Fruit fly (Drosophila melanogaster): ENCODE results near the gene RhoBTB.

The RhoBTB gene

DNA sequence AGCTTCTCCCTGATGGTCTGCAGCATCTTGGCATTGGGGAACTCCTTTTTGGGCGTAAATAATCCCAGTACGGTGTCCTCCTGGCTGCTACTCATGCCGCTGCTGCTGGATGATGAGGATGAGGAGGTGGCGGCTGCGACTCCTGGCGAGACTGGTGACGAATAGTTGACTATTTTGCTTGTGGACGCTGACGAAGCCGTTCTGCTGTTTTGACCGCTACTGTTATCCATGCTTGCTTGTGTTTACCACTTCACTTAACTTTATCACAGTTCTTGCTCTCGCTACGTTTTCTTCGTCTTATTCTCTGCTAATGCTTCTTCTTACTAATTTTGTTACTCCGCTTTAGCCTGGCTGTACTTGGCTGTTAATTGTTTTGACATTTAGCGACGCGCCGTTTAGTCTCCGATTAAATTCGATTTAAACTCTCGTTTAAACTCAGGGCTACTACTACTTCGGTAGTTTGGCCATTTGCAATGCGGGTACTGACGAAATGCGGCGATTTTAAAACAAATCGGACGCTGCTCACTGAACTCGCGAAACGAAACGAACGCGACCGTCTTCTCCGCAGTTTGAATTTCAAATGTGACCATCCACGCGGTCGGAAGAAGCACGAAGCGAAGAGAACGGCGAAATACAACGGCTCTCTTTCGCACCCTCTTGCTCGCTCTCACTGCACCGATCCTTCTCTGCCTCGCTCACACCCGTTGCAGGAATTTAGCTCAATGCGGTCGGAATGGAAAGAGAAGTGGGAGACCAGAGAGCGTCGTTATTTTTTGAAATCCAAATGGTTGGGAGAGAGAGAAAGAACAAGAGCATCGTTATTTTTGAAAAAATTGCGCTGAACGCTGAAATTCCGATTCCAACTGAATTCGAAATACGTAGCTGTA, 25.2 kb downstream of the RhoBTB start, which contains the start of gene trbl (continued):
- peak; percentile 30 for TF ChIP-seq fd85E (GFP tag; optimal IDR thresholded peaks at IDR 0.05)

- peak; percentile 28 for TF ChIP-seq CG16779 (tag; optimal IDR thresholded peaks at IDR 0.05)
- TF ChIP-seq CG4318 (GFP tag; optimal IDR thresholded peaks at IDR 0.05), result no peak
- TF ChIP-seq Blimp-1 (GFP tag; optimal IDR thresholded peaks at IDR 0.05), result no peak
- TF ChIP-seq Sox14 (GFP tag; optimal IDR thresholded peaks at IDR 0.05), result peak; percentile 56
- peak; percentile 73 for TF ChIP-seq spab (GFP tag; optimal IDR thresholded peaks at IDR 0.05)
- TF ChIP-seq net (GFP tag; optimal IDR thresholded peaks at IDR 0.05), result peak; percentile 17
- TF ChIP-seq salr (GFP tag; optimal IDR thresholded peaks at IDR 0.05), result peak in 1 of 2 experiments; percentile 57
- peak; percentile 49 for TF ChIP-seq vri (GFP tag; optimal IDR thresholded peaks at IDR 0.05)
- TF ChIP-seq CG6163 (GFP tag; IDR thresholded peaks at IDR 0.05), result peak; percentile 77
- TF ChIP-seq topi (GFP tag; optimal IDR thresholded peaks at IDR 0.05), result peak; percentile 60
- TF ChIP-seq CG11762 (GFP tag; optimal IDR thresholded peaks at IDR 0.05; ENCODE audit: insufficient read depth), result peak; percentile 46
- TF ChIP-seq CG6808 (GFP tag; optimal IDR thresholded peaks at IDR 0.05), result peak; percentile 76
- no peak for TF ChIP-seq fkh (GFP tag; optimal IDR thresholded peaks at IDR 0.05)
- TF ChIP-seq Eip78C (GFP tag), result peak; percentile 91
- TF ChIP-seq CG3032 (tag; optimal IDR thresholded peaks at IDR 0.05), result peak; percentile 85
- peak; percentile 80 for TF ChIP-seq svp (GFP tag)
- peak; percentile 65 for TF ChIP-seq pdm3 (GFP tag; optimal IDR thresholded peaks at IDR 0.05)
- TF ChIP-seq CG11294 (GFP tag; IDR thresholded peaks at IDR 0.05), result no peak
- no peak for TF ChIP-seq CG6276 (GFP tag; optimal IDR thresholded peaks at IDR 0.05)
- TF ChIP-seq ss (GFP tag; optimal IDR thresholded peaks at IDR 0.05), result peak; percentile 55 to 86
- no peak for TF ChIP-seq dac (GFP tag; optimal IDR thresholded peaks at IDR 0.05)
- peak; percentile 83 for TF ChIP-seq Ets96B (tag; optimal IDR thresholded peaks at IDR 0.05)
- peak; percentile 62 for TF ChIP-seq Met (GFP tag; optimal IDR thresholded peaks at IDR 0.05)
- TF ChIP-seq dsx (GFP tag; optimal IDR thresholded peaks at IDR 0.05; ENCODE audit: poor library complexity, severe bottlenecking), result peak; percentile 86
- no peak for TF ChIP-seq CG6854 (GFP tag; optimal IDR thresholded peaks at IDR 0.05)
- peak; percentile 66 for TF ChIP-seq OdsH (GFP tag; optimal IDR thresholded peaks at IDR 0.05)
- peak; percentile 64 for TF ChIP-seq CG31627 (GFP tag; optimal IDR thresholded peaks at IDR 0.05)
- TF ChIP-seq eg (GFP tag; IDR thresholded peaks at IDR 0.05), result no peak
- peak; percentile 39 for TF ChIP-seq CG10631 (GFP tag; optimal IDR thresholded peaks at IDR 0.05)
- TF ChIP-seq CG7368 (GFP tag; optimal IDR thresholded peaks at IDR 0.05), result peak; percentile 55
- TF ChIP-seq Hr39 (GFP tag; optimal IDR thresholded peaks at IDR 0.05), result peak; percentile 70
- TF ChIP-seq Smox (GFP tag; optimal IDR thresholded peaks at IDR 0.05), result peak; percentile 72
- TF ChIP-seq CG1621 (tag; optimal IDR thresholded peaks at IDR 0.05), result peak; percentile 75
- TF ChIP-seq CG11902 (GFP tag; optimal IDR thresholded peaks at IDR 0.05), result peak; percentile 62
- TF ChIP-seq CG34406 (GFP tag; optimal IDR thresholded peaks at IDR 0.05), result peak; percentile 60
- peak; percentile 72 for TF ChIP-seq CG6792 (GFP tag; optimal IDR thresholded peaks at IDR 0.05)
- TF ChIP-seq cyc (GFP tag; optimal IDR thresholded peaks at IDR 0.05), result peak; percentile 53
- TF ChIP-seq CG15336 (GFP tag; IDR thresholded peaks at IDR 0.05), result peak; percentile 25; the same call in 1 of the 2 replicates
- TF ChIP-seq Eip93F (GFP tag; optimal IDR thresholded peaks at IDR 0.05), result peak; percentile 23
- TF ChIP-seq lz (GFP tag; optimal IDR thresholded peaks at IDR 0.05), result peak; percentile 68
- TF ChIP-seq CG3919 (GFP tag; optimal IDR thresholded peaks at IDR 0.05), result peak; percentile 56
- TF ChIP-seq Lpt (GFP tag; optimal IDR thresholded peaks at IDR 0.05), result no peak
- TF ChIP-seq Sox102F (GFP tag; optimal IDR thresholded peaks at IDR 0.05), result peak; percentile 51
- TF ChIP-seq Sox15 (GFP tag; optimal IDR thresholded peaks at IDR 0.05), result peak; percentile 24
- TF ChIP-seq acj6 (GFP tag; optimal IDR thresholded peaks at IDR 0.05), result peak; percentile 73
These were observed 26.8 kb downstream of the RhoBTB start for dm6 chr3L:20402665-20403492.
